Worm (Caenorhabditis elegans): Measurements from ENCODE around the gene C27D9.1.

Gene C27D9.1

ce11 chrII:4753133-4753532 lies at the start of gene C27D9.1:
Gene C27D9.1 (plus strand): TSS chrII:4753413.
- TF ChIP-seq nhr-77 (tag; optimal IDR thresholded peaks at IDR 0.05) = no peak
- TF ChIP-seq egl-27 (tag; optimal IDR thresholded peaks at IDR 0.05) = no peak
- no peak for TF ChIP-seq elt-2 (tag; optimal IDR thresholded peaks at IDR 0.05)
- no peak for TF ChIP-seq mdl-1 (tag; optimal IDR thresholded peaks at IDR 0.05)
- TF ChIP-seq skn-1 (tag; optimal IDR thresholded peaks at IDR 0.05) = no peak
- TF ChIP-seq daf-12 (tag; optimal IDR thresholded peaks at IDR 0.05) = no peak
- TF ChIP-seq pqm-1 (tag; optimal IDR thresholded peaks at IDR 0.05) = no peak
- TF ChIP-seq ceh-28 (tag; optimal IDR thresholded peaks at IDR 0.05) = no peak
- TF ChIP-seq fos-1 (tag; optimal IDR thresholded peaks at IDR 0.05) = no peak
- TF ChIP-seq ztf-11 (tag; optimal IDR thresholded peaks at IDR 0.05) = no peak
- TF ChIP-seq nhr-43 (tag; optimal IDR thresholded peaks at IDR 0.05; ENCODE audit: poor library complexity, severe bottlenecking) = no peak
- TF ChIP-seq jun-1 (tag; optimal IDR thresholded peaks at IDR 0.05) = no peak
- no peak for TF ChIP-seq unc-62 (GFP tag; optimal IDR thresholded peaks at IDR 0.05)
- no peak for TF ChIP-seq tbx-2 (tag; optimal IDR thresholded peaks at IDR 0.05)
- TF ChIP-seq lsy-12 (tag; optimal IDR thresholded peaks at IDR 0.05) = no peak
- no peak for TF ChIP-seq nhr-28 (tag; optimal IDR thresholded peaks at IDR 0.05)
- no peak for TF ChIP-seq nhr-11 (tag; optimal IDR thresholded peaks at IDR 0.05)
- no peak for TF ChIP-seq hmg-11 (tag; optimal IDR thresholded peaks at IDR 0.05)
- no peak for TF ChIP-seq ceh-16 (tag; optimal IDR thresholded peaks at IDR 0.05)

DNA sequence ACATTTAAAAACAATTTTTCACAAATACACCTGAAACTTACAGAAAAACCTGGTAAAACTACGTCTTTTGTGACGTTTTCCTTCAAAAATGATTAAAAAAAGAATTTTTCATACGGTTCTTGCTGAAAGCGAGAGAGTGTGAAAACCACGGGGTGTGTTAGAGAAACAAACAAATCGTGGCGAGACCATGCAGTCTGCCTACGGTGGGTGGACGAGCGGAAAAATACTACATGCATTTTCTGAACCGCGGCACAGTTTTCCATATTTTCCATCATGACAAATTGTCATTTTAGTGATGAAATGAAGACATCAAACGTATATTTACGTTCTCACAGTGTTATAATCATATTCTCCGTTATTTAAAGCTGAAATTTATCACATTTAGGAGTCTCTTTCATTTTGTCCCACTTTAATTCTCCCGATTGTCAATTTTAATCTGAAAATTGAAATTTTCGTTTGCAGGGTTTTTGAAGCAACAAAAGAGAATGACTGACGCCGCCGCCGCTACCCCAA lies 46.8 kb upstream of the C27D9.1 start, which contains the start of the genes F10G7.9 and tsn-1:
Gene F10G7.9, minus strand, starts transcription at position 127 of the 513 bp plus-strand sequence.
Gene tsn-1, plus strand, starts transcription at position 463 of the 513 bp plus-strand sequence.
- no peak for TF ChIP-seq snpc-4 (tag; optimal IDR thresholded peaks at IDR 0.05)
- no peak for TF ChIP-seq ztf-11 (tag; optimal IDR thresholded peaks at IDR 0.05)
- TF ChIP-seq tbx-2 (tag; optimal IDR thresholded peaks at IDR 0.05) = no peak
- no peak for TF ChIP-seq nhr-28 (tag; optimal IDR thresholded peaks at IDR 0.05)
- no peak for TF ChIP-seq ceh-16 (tag; optimal IDR thresholded peaks at IDR 0.05)
- no peak for TF ChIP-seq fkh-10 (GFP tag; optimal IDR thresholded peaks at IDR 0.05)
- TF ChIP-seq lin-39 (tag; optimal IDR thresholded peaks at IDR 0.05) = no peak
- TF ChIP-seq elt-2 (tag; optimal IDR thresholded peaks at IDR 0.05) = peak; percentile 68
- TF ChIP-seq nfya-1 (tag; optimal IDR thresholded peaks at IDR 0.05; ENCODE audit: insufficient read depth) = peak; percentile 92
- TF ChIP-seq nhr-25 (tag; optimal IDR thresholded peaks at IDR 0.05) = peak; percentile 81
- no peak for TF ChIP-seq nhr-67 (tag; optimal IDR thresholded peaks at IDR 0.05)
- TF ChIP-seq fos-1 (tag; optimal IDR thresholded peaks at IDR 0.05) = no peak
- TF ChIP-seq nhr-11 (tag; optimal IDR thresholded peaks at IDR 0.05) = no peak
- no peak for TF ChIP-seq ama-1 (optimal IDR thresholded peaks at IDR 0.05)
- peak; percentile 82 for TF ChIP-seq lin-15B (tag; optimal IDR thresholded peaks at IDR 0.05)
- no peak for TF ChIP-seq ceh-82 (tag; optimal IDR thresholded peaks at IDR 0.05)
- no peak for TF ChIP-seq daf-12 (tag; optimal IDR thresholded peaks at IDR 0.05)
- TF ChIP-seq nhr-23 (tag; optimal IDR thresholded peaks at IDR 0.05) = peak; percentile 63
- TF ChIP-seq unc-39 (tag; optimal IDR thresholded peaks at IDR 0.05) = no peak
- peak; percentile 61 for TF ChIP-seq hmg-11 (tag; optimal IDR thresholded peaks at IDR 0.05)
- TF ChIP-seq ceh-28 (tag; optimal IDR thresholded peaks at IDR 0.05) = peak; percentile 36
- TF ChIP-seq sea-2 (GFP tag; optimal IDR thresholded peaks at IDR 0.05) = no peak
- no peak for TF ChIP-seq nhr-77 (tag; optimal IDR thresholded peaks at IDR 0.05)
- no peak for TF ChIP-seq nhr-12 (tag; optimal IDR thresholded peaks at IDR 0.05)
- TF ChIP-seq elt-1 (tag; optimal IDR thresholded peaks at IDR 0.05) = no peak
- TF ChIP-seq fkh-2 (tag; optimal IDR thresholded peaks at IDR 0.05) = no peak
- TF ChIP-seq R02D3.7 (tag; optimal IDR thresholded peaks at IDR 0.05) = no peak
- TF ChIP-seq ceh-9 (tag; optimal IDR thresholded peaks at IDR 0.05) = no peak
- TF ChIP-seq mml-1 (tag; optimal IDR thresholded peaks at IDR 0.05) = no peak
- no peak for TF ChIP-seq nhr-76 (tag; optimal IDR thresholded peaks at IDR 0.05)
- no peak for TF ChIP-seq jun-1 (tag; optimal IDR thresholded peaks at IDR 0.05)
- no peak for TF ChIP-seq aly-2 (tag; optimal IDR thresholded peaks at IDR 0.05)
- peak; percentile 77 for TF ChIP-seq pha-4 (tag; optimal IDR thresholded peaks at IDR 0.05)
- TF ChIP-seq egl-5 (tag; optimal IDR thresholded peaks at IDR 0.05) = no peak
- TF ChIP-seq mdl-1 (tag; optimal IDR thresholded peaks at IDR 0.05) = no peak
- no peak for TF ChIP-seq unc-62 (GFP tag; optimal IDR thresholded peaks at IDR 0.05)
- no peak for TF ChIP-seq ztf-4 (tag; optimal IDR thresholded peaks at IDR 0.05)
- TF ChIP-seq elt-3 (tag; optimal IDR thresholded peaks at IDR 0.05) = no peak
- TF ChIP-seq egl-27 (tag; optimal IDR thresholded peaks at IDR 0.05) = no peak
- no peak for TF ChIP-seq nhr-237 (tag; optimal IDR thresholded peaks at IDR 0.05)
- peak; percentile 75 for TF ChIP-seq skn-1 (tag; optimal IDR thresholded peaks at IDR 0.05)
- TF ChIP-seq nhr-43 (tag; optimal IDR thresholded peaks at IDR 0.05; ENCODE audit: poor library complexity, severe bottlenecking) = peak; percentile 29
- TF ChIP-seq lsy-12 (tag; optimal IDR thresholded peaks at IDR 0.05) = peak; percentile 83
- no peak for TF ChIP-seq eor-1 (tag; optimal IDR thresholded peaks at IDR 0.05)
- TF ChIP-seq ZK546.5 (tag; optimal IDR thresholded peaks at IDR 0.05) = no peak
- peak; percentile 48 for TF ChIP-seq pqm-1 (tag; optimal IDR thresholded peaks at IDR 0.05)
- no peak for TF ChIP-seq zag-1 (tag; optimal IDR thresholded peaks at IDR 0.05)
